Worm (Caenorhabditis elegans) whole organism, L2 larva: ENCODE measurements around the gene srbc-1.

Experiments used
- F13H6.1 ChIP-seq: sonication (generic microtip); optimal IDR thresholded peaks from 2 replicates; lab custom pipeline; 2016; ENCODE audit warnings: missing genetic modification characterization, missing compliant biosample characterization
- R02D3.7 ChIP-seq: fragments of 150-350 bp; optimal IDR thresholded peaks from 2 replicates; lab custom pipeline; 2014; ENCODE audit warnings: missing biosample characterization, missing genetic modification characterization
- ZK546.5 ChIP-seq: sonication (generic microtip); optimal IDR thresholded peaks from 2 replicates; lab custom pipeline; 2017; ENCODE audit warnings: missing biosample characterization, missing genetic modification characterization
- alr-1 ChIP-seq: fragments of 150-350 bp; optimal IDR thresholded peaks from 2 replicates; lab custom pipeline; 2014; ENCODE audit warnings: missing biosample characterization, missing genetic modification characterization
- aly-2 ChIP-seq: fragments of 150-350 bp; optimal IDR thresholded peaks from 2 replicates; lab custom pipeline; 2014; ENCODE audit warnings: missing biosample characterization, missing genetic modification characterization
- ama-1 ChIP-seq: fragments of 150-350 bp; optimal IDR thresholded peaks from 2 replicates; lab custom pipeline; 2018; ENCODE audit warnings: inconsistent platforms
- blmp-1 ChIP-seq: sonication (generic microtip); optimal IDR thresholded peaks from 2 replicates; lab custom pipeline; 2017; ENCODE audit warnings: missing genetic modification characterization, mild to moderate bottlenecking, missing compliant biosample characterization, antibody characterized with exemption, moderate library complexity; ENCODE audit not compliant: insufficient read depth
- ceh-82 ChIP-seq: fragments of 150-350 bp; optimal IDR thresholded peaks from 2 replicates; lab custom pipeline; 2014; ENCODE audit warnings: missing biosample characterization, missing genetic modification characterization
- dmd-4 ChIP-seq: sonication (generic microtip); optimal IDR thresholded peaks from 2 replicates; lab custom pipeline; 2017; ENCODE audit warnings: missing biosample characterization, missing genetic modification characterization
- elt-1 ChIP-seq: fragments of 150-350 bp; optimal IDR thresholded peaks from 2 replicates; lab custom pipeline; 2014; ENCODE audit warnings: missing biosample characterization, missing genetic modification characterization
- elt-3 ChIP-seq: sonication (generic microtip); optimal IDR thresholded peaks from 2 replicates; lab custom pipeline; 2017; ENCODE audit warnings: missing biosample characterization, missing genetic modification characterization
- fos-1 ChIP-seq: fragments of 150-350 bp; optimal IDR thresholded peaks from 2 replicates; lab custom pipeline; 2014; ENCODE audit warnings: missing biosample characterization, missing genetic modification characterization
- gmeb-1 ChIP-seq: fragments of 150-350 bp; optimal IDR thresholded peaks from 2 replicates; lab custom pipeline; 2014; ENCODE audit warnings: missing biosample characterization, missing genetic modification characterization
- lin-11 ChIP-seq: fragments of 150-350 bp; sonication (generic microtip); optimal IDR thresholded peaks from 2 replicates; lab custom pipeline; 2014; ENCODE audit warnings: missing biosample characterization, missing genetic modification characterization, inconsistent platforms, mixed read lengths
- lin-39 ChIP-seq: fragments of 150-350 bp; optimal IDR thresholded peaks from 2 replicates; lab custom pipeline; 2014; ENCODE audit warnings: missing biosample characterization, missing genetic modification reagents, missing genetic modification characterization
- lsy-2 ChIP-seq, 2 experiments: fragments of 150-350 bp in 1 of 2; sonication (generic microtip) in 1 of 2; optimal IDR thresholded peaks; 2 replicates each; lab custom pipeline; 2014 to 2017; ENCODE audit warnings: missing biosample characterization in 2 of 2, missing genetic modification characterization in 2 of 2
- mab-5 ChIP-seq: fragments of 150-350 bp; optimal IDR thresholded peaks from 2 replicates; lab custom pipeline; 2014; ENCODE audit warnings: missing biosample characterization, missing genetic modification characterization
- mdl-1 ChIP-seq, 2 experiments: fragments of 150-350 bp in 1 of 2; sonication (generic microtip) in 1 of 2; optimal IDR thresholded peaks; 2 replicates each; lab custom pipeline; 2017; ENCODE audit warnings: missing biosample characterization in 2 of 2, missing genetic modification characterization in 2 of 2
- nhr-11 ChIP-seq: fragments of 150-350 bp; optimal IDR thresholded peaks from 2 replicates; lab custom pipeline; 2014; ENCODE audit warnings: missing biosample characterization, missing genetic modification characterization
- nhr-12 ChIP-seq: fragments of 150-350 bp; optimal IDR thresholded peaks from 2 replicates; lab custom pipeline; 2014; ENCODE audit warnings: missing biosample characterization, missing genetic modification characterization
- nhr-129 ChIP-seq: fragments of 150-350 bp; optimal IDR thresholded peaks from 2 replicates; lab custom pipeline; 2014; ENCODE audit warnings: missing biosample characterization, missing genetic modification characterization
- nhr-21 ChIP-seq: fragments of 150-350 bp; optimal IDR thresholded peaks from 2 replicates; lab custom pipeline; 2014; ENCODE audit warnings: missing biosample characterization, missing genetic modification characterization
- nhr-23 ChIP-seq: fragments of 150-350 bp; optimal IDR thresholded peaks from 2 replicates; lab custom pipeline; 2014; ENCODE audit warnings: missing biosample characterization, missing genetic modification reagents, missing genetic modification characterization
- nhr-237 ChIP-seq: fragments of 150-350 bp; optimal IDR thresholded peaks from 2 replicates; lab custom pipeline; 2014; ENCODE audit warnings: missing biosample characterization, missing genetic modification characterization
- nhr-6 ChIP-seq: fragments of 150-350 bp; optimal IDR thresholded peaks from 2 replicates; lab custom pipeline; 2014; ENCODE audit warnings: missing biosample characterization, missing genetic modification characterization
- peb-1 ChIP-seq: fragments of 150-350 bp; optimal IDR thresholded peaks from 2 replicates; lab custom pipeline; 2014; ENCODE audit warnings: missing biosample characterization, missing genetic modification characterization
- sem-4 ChIP-seq: fragments of 150-350 bp; optimal IDR thresholded peaks from 2 replicates; lab custom pipeline; 2014; ENCODE audit warnings: missing biosample characterization, missing genetic modification reagents, missing genetic modification characterization
- skn-1 ChIP-seq: sonication (generic microtip); optimal IDR thresholded peaks from 2 replicates; lab custom pipeline; 2017; ENCODE audit warnings: missing biosample characterization, missing genetic modification characterization
- sma-3 ChIP-seq: sonication (generic microtip); optimal IDR thresholded peaks from 2 replicates; lab custom pipeline; 2016; ENCODE audit warnings: missing genetic modification reagents, missing genetic modification characterization, missing compliant biosample characterization
- unc-55 ChIP-seq: fragments of 150-350 bp; sonication (generic microtip); optimal IDR thresholded peaks from 3 replicates; lab custom pipeline; 2014; ENCODE audit warnings: missing biosample characterization, missing genetic modification reagents, missing genetic modification characterization
- unc-62 ChIP-seq: fragments of 150-350 bp; optimal IDR thresholded peaks from 2 replicates; lab custom pipeline; 2014; ENCODE audit warnings: missing biosample characterization, missing genetic modification reagents, missing genetic modification characterization
- ztf-1 ChIP-seq: fragments of 200-800 bp; sonication (Bioruptor generic); conservative IDR thresholded peaks from 2 replicates; pipeline ENCODE4 v1.3.6; 2022; ENCODE audit warnings: missing genetic modification characterization, missing compliant biosample characterization
- ztf-11 ChIP-seq: sonication (generic microtip); optimal IDR thresholded peaks from 2 replicates; lab custom pipeline; 2017; ENCODE audit warnings: missing biosample characterization, missing genetic modification characterization

srbc-1 gene

DNA sequence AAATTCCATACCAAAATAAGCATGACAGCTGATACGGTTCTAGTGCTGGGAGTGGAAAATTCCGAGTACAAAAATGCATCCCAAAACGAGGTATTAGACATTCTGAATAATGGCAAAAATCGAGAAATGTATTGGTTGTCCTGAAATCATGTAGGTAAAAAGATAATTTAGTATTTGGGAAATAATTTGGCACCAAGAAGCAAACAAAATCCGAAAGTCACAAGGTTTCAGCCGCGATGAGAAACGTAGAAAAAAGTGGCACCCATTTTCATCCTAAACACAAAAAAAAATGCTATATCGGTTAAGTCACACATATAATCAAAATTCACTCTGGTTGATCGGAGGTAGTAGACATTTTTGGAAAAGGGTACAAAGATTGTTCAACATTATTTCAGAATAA is 4.0 kb downstream of the srbc-1 start, which contains the start of gene srx-122:
TSS of gene srx-122 (minus strand) at position 101 of the 400 bp plus-strand sequence.
- no peak for TF ChIP-seq ZK546.5 (tag; lab: Kevin White, UChicago)
- TF ChIP-seq nhr-129: no peak
- TF ChIP-seq unc-62 (GFP tag; lab: Kevin White, UChicago): no peak
- no peak for TF ChIP-seq mdl-1 (tag; optimal IDR thresholded peaks at IDR 0.05; lab: Kevin White, UChicago)
- no peak for TF ChIP-seq alr-1 (tag; lab: Kevin White, UChicago)
- TF ChIP-seq sma-3 (GFP tag; lab: Kevin White, UChicago): no peak
- TF ChIP-seq dmd-4 (tag; lab: Kevin White, UChicago): no peak
- no peak for TF ChIP-seq elt-1 (tag; lab: Kevin White, UChicago)
- TF ChIP-seq nhr-6 (tag; lab: Kevin White, UChicago): no peak
- TF ChIP-seq nhr-237 (tag; lab: Kevin White, UChicago): no peak
- no peak for TF ChIP-seq fos-1 (tag; lab: Kevin White, UChicago)
- no peak for TF ChIP-seq aly-2 (tag; lab: Kevin White, UChicago)
- no peak for TF ChIP-seq nhr-11
- TF ChIP-seq, all 48 proteins: peak for 0

DNA sequence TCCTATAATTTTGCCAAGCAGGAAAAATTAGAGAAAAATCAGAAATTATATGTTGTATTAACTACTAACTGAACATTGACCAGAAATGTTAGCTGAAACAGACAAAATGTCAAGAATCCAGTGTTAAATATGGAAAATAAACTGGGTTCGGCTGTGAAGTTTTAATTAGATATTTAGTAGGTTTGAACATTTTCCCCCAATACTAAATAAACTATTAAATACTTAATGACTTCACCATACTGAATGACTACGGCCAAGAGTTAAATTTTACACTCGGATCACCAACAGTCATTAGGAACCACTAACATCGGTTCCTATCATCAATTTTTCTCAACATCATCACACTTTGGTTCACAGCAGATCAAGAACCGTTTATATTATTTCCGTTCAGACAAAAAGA is 6.4 kb downstream of the srbc-1 start:
- TF ChIP-seq ztf-11 (tag; lab: Kevin White, UChicago) (no peak), ama-1 (no peak), sem-4 (tag; lab: Kevin White, UChicago) (no peak), alr-1 (tag; lab: Kevin White, UChicago) (no peak), F13H6.1 (tag; lab: Kevin White, UChicago) (no peak), nhr-12 (tag; lab: Kevin White, UChicago) (no peak), mdl-1 (tag; optimal IDR thresholded peaks at IDR 0.05; lab: Kevin White, UChicago) (no peak), ceh-82 (tag; lab: Kevin White, UChicago) (no peak), nhr-237 (tag; lab: Kevin White, UChicago) (no peak), skn-1 (no peak), unc-62 (GFP tag; lab: Kevin White, UChicago) (no peak), unc-55 (GFP tag; lab: Kevin White, UChicago) (no peak)

- TF ChIP-seq nhr-21 (no peak), elt-3 (tag; lab: Kevin White, UChicago) (no peak), R02D3.7 (tag; lab: Kevin White, UChicago) (no peak), nhr-6 (tag; lab: Kevin White, UChicago) (no peak), elt-1 (tag; lab: Kevin White, UChicago) (no peak)
Observed at ce11 chrV:3289267-3289666, 12.5 kb downstream of the srbc-1 start, which contains the start of gene F35F10.6. Gene F35F10.6, minus strand, starts transcription at chrV:3289367.

- TF ChIP-seq ztf-1 (GFP tag; lab: Robert Waterston, UW) (no peak), nhr-23 (tag; lab: Kevin White, UChicago) (no peak), lin-39 (tag; lab: Kevin White, UChicago) (no peak), gmeb-1 (tag; lab: Kevin White, UChicago) (no peak), peb-1 (tag; lab: Kevin White, UChicago) (no peak), mab-5 (tag; lab: Kevin White, UChicago) (no peak), lin-11 (no peak), elt-3 (tag; lab: Kevin White, UChicago) (no peak), nhr-237 (tag; lab: Kevin White, UChicago) (no peak), blmp-1 (tag; lab: Kevin White, UChicago) (no peak), lsy-2 (tag; optimal IDR thresholded peaks at IDR 0.05; lab: Kevin White, UChicago) (no peak), elt-1 (tag; lab: Kevin White, UChicago) (no peak)
Observed at ce11 chrV:3288134-3288533, 13.7 kb downstream of the srbc-1 start.

DNA sequence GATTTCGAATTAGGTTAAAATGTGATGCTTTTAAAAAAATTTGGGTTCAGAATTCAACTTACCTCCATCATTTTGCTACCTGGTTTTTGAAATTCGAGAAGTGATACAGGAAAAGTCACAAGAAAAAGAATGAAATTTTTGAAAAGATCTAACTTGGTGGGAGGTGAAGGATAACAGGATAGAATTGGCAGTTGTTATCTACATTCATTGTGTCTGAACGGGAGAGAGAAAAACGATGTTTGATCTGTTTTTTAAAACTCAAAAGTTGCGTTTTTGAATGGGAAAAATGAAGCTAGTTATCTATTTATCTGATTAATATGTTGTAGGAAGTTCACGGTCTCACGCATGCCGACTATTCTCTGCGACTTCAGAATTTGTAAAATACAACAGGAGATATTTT is 14.5 kb downstream of the srbc-1 start, which contains the start of gene F35F10.7:
TSS of gene F35F10.7 (minus strand) at position 101 of the 400 bp plus-strand sequence.
- TF ChIP-seq lin-39 (tag; lab: Kevin White, UChicago): no peak
- no peak for TF ChIP-seq R02D3.7 (tag; lab: Kevin White, UChicago)
- no peak for TF ChIP-seq elt-3 (tag; lab: Kevin White, UChicago)
- TF ChIP-seq, all 48 proteins: peak for 0
